Worm (Caenorhabditis elegans): ENCODE data around the gene C54G10.1.

- TF ChIP-seq nhr-11 (tag; optimal IDR thresholded peaks at IDR 0.05) (no peak), C08G9.2 (tag; optimal IDR thresholded peaks at IDR 0.05) (no peak), dve-1 (tag; optimal IDR thresholded peaks at IDR 0.05) (no peak)
Observed at ce11 chrV:14595984-14596383, 44.9 kb upstream of the C54G10.1 start.
